Worm (Caenorhabditis elegans) whole organism, late embryonic: Measurements from ENCODE around the gene C07B5.8.

Experiments
- C38D4.7 ChIP-seq: fragments of 200-800 bp; sonication (Bioruptor generic); optimal IDR thresholded peaks from 2 replicates; lab custom pipeline; 2018; ENCODE audit warnings: mild to moderate bottlenecking, missing genetic modification characterization, moderate library complexity, missing compliant biosample characterization
- F13H6.1 ChIP-seq: sonication (generic microtip); optimal IDR thresholded peaks from 2 replicates; lab custom pipeline; 2016; ENCODE audit warnings: missing genetic modification characterization, missing compliant biosample characterization
- K02D7.2 ChIP-seq: sonication (generic microtip); optimal IDR thresholded peaks from 2 replicates; lab custom pipeline; 2017; ENCODE audit warnings: mild to moderate bottlenecking, missing genetic modification characterization, missing compliant biosample characterization
- Y22D7AL.16 ChIP-seq: sonication (generic microtip); optimal IDR thresholded peaks from 2 replicates; lab custom pipeline; 2016; ENCODE audit warnings: missing genetic modification characterization, missing compliant biosample characterization
- ama-1 ChIP-seq: fragments of 150-350 bp; optimal IDR thresholded peaks from 2 replicates; lab custom pipeline; 2014
- ceh-14 ChIP-seq: sonication (generic microtip); optimal IDR thresholded peaks from 2 replicates; lab custom pipeline; 2016; ENCODE audit warnings: missing genotype, missing genetic modification characterization, missing compliant biosample characterization
- ceh-19 ChIP-seq: fragments of 200-800 bp; sonication (Bioruptor generic); optimal IDR thresholded peaks from 2 replicates; lab custom pipeline; 2018; ENCODE audit warnings: mild to moderate bottlenecking, missing genetic modification characterization, missing compliant biosample characterization
- ceh-2 ChIP-seq: sonication (generic microtip); optimal IDR thresholded peaks from 2 replicates; lab custom pipeline; 2016; ENCODE audit warnings: missing genotype, missing genetic modification characterization, missing compliant biosample characterization
- ceh-22 ChIP-seq: sonication (generic microtip); optimal IDR thresholded peaks from 2 replicates; lab custom pipeline; 2017; ENCODE audit warnings: missing biosample characterization, missing genetic modification characterization
- ceh-30 ChIP-seq: fragments of 150-350 bp; optimal IDR thresholded peaks from 2 replicates; lab custom pipeline; 2014; ENCODE audit warnings: missing biosample characterization, missing genetic modification characterization
- ceh-31 ChIP-seq: sonication (generic microtip); optimal IDR thresholded peaks from 2 replicates; lab custom pipeline; 2016; ENCODE audit warnings: missing genetic modification characterization, missing compliant biosample characterization
- ceh-34 ChIP-seq: sonication (generic microtip); optimal IDR thresholded peaks from 2 replicates; lab custom pipeline; 2016; ENCODE audit warnings: mild to moderate bottlenecking, missing genetic modification characterization, missing compliant biosample characterization
- ceh-48 ChIP-seq: sonication (generic microtip); optimal IDR thresholded peaks from 2 replicates; lab custom pipeline; 2016; ENCODE audit warnings: missing genetic modification characterization, inconsistent platforms, missing compliant biosample characterization
- ceh-9 ChIP-seq: sonication (generic microtip); optimal IDR thresholded peaks from 2 replicates; lab custom pipeline; 2016; ENCODE audit warnings: mild to moderate bottlenecking, missing genetic modification characterization, inconsistent platforms, missing compliant biosample characterization
- elt-4 ChIP-seq: sonication (generic microtip); optimal IDR thresholded peaks from 2 replicates; lab custom pipeline; 2016; ENCODE audit warnings: missing genetic modification characterization, missing compliant biosample characterization
- eyg-1 ChIP-seq: sonication (generic microtip); optimal IDR thresholded peaks from 2 replicates; lab custom pipeline; 2016; ENCODE audit warnings: missing genotype, missing genetic modification characterization, missing compliant biosample characterization
- fax-1 ChIP-seq: sonication (generic microtip); optimal IDR thresholded peaks from 2 replicates; lab custom pipeline; 2016; ENCODE audit warnings: missing genotype, missing genetic modification characterization, missing compliant biosample characterization
- gmeb-2 ChIP-seq: sonication (generic microtip); optimal IDR thresholded peaks from 2 replicates; lab custom pipeline; 2016; ENCODE audit warnings: missing genetic modification characterization, inconsistent platforms, missing compliant biosample characterization
- hlh-13 ChIP-seq: fragments of 200-800 bp; sonication (Bioruptor generic); optimal IDR thresholded peaks from 2 replicates; lab custom pipeline; 2018; ENCODE audit warnings: mild to moderate bottlenecking, missing genetic modification characterization, missing compliant biosample characterization
- hlh-15 ChIP-seq: sonication (generic microtip); optimal IDR thresholded peaks from 2 replicates; lab custom pipeline; 2016; ENCODE audit warnings: missing genetic modification characterization, missing compliant biosample characterization
- hlh-30 ChIP-seq: sonication (generic microtip); optimal IDR thresholded peaks from 2 replicates; lab custom pipeline; 2017; ENCODE audit warnings: antibody characterized with exemption, missing genetic modification characterization, missing compliant biosample characterization; ENCODE audit not compliant: insufficient read depth
- hlh-8 ChIP-seq: sonication (generic microtip); optimal IDR thresholded peaks from 2 replicates; lab custom pipeline; 2016; ENCODE audit warnings: missing genotype, missing genetic modification characterization, missing compliant biosample characterization
- madf-2 ChIP-seq: sonication (generic microtip); optimal IDR thresholded peaks from 2 replicates; lab custom pipeline; 2017; ENCODE audit warnings: missing genetic modification characterization, missing compliant biosample characterization
- mec-3 ChIP-seq: sonication (generic microtip); optimal IDR thresholded peaks from 2 replicates; lab custom pipeline; 2016; ENCODE audit warnings: borderline replicate concordance, missing genetic modification characterization, missing compliant biosample characterization
- nfya-1 ChIP-seq: sonication (generic microtip); optimal IDR thresholded peaks from 2 replicates; lab custom pipeline; 2017; ENCODE audit warnings: missing genetic modification characterization, mild to moderate bottlenecking, missing compliant biosample characterization, antibody characterized with exemption, moderate library complexity
- nhr-232 ChIP-seq: sonication (generic microtip); optimal IDR thresholded peaks from 2 replicates; lab custom pipeline; 2016; ENCODE audit warnings: missing genetic modification characterization, missing compliant biosample characterization
- npax-4 ChIP-seq: sonication (generic microtip); optimal IDR thresholded peaks from 2 replicates; lab custom pipeline; 2016; ENCODE audit warnings: missing genetic modification characterization, missing compliant biosample characterization
- odd-2 ChIP-seq: sonication (generic microtip); optimal IDR thresholded peaks from 2 replicates; lab custom pipeline; 2017; ENCODE audit warnings: antibody characterized with exemption, mild to moderate bottlenecking, missing genetic modification characterization, missing compliant biosample characterization
- pag-3 ChIP-seq: sonication (generic microtip); optimal IDR thresholded peaks from 2 replicates; lab custom pipeline; 2016; ENCODE audit warnings: missing compliant biosample characterization, missing genetic modification characterization, borderline replicate concordance
- pha-2 ChIP-seq: sonication (generic microtip); optimal IDR thresholded peaks from 2 replicates; lab custom pipeline; 2017; ENCODE audit warnings: mild to moderate bottlenecking, missing genetic modification characterization, missing compliant biosample characterization
- pqm-1 ChIP-seq: sonication (generic microtip); optimal IDR thresholded peaks from 2 replicates; lab custom pipeline; 2016; ENCODE audit warnings: missing genetic modification characterization, missing compliant biosample characterization
- pros-1 ChIP-seq: fragments of 150-350 bp; optimal IDR thresholded peaks from 2 replicates; lab custom pipeline; 2014; ENCODE audit warnings: missing biosample characterization, missing genetic modification reagents, missing genetic modification characterization
- ref-2 ChIP-seq: sonication (generic microtip); optimal IDR thresholded peaks from 2 replicates; lab custom pipeline; 2016; ENCODE audit warnings: missing genetic modification characterization, missing compliant biosample characterization
- sox-4 ChIP-seq: sonication (generic microtip); optimal IDR thresholded peaks from 2 replicates; lab custom pipeline; 2017; ENCODE audit warnings: mild to moderate bottlenecking, missing genetic modification characterization, inconsistent platforms, missing compliant biosample characterization
- syd-9 ChIP-seq: sonication (generic microtip); optimal IDR thresholded peaks from 2 replicates; lab custom pipeline; 2016; ENCODE audit warnings: mild to moderate bottlenecking, missing genetic modification characterization, moderate library complexity, missing compliant biosample characterization
- tbx-7 ChIP-seq: sonication (generic microtip); optimal IDR thresholded peaks from 2 replicates; lab custom pipeline; 2016; ENCODE audit warnings: missing genotype, missing genetic modification characterization, missing compliant biosample characterization
- unc-55 ChIP-seq: sonication (generic microtip); optimal IDR thresholded peaks from 2 replicates; lab custom pipeline; 2017; ENCODE audit warnings: missing biosample characterization, missing genetic modification reagents, missing genetic modification characterization
- unc-86 ChIP-seq: sonication (generic microtip); optimal IDR thresholded peaks from 2 replicates; lab custom pipeline; 2016; ENCODE audit warnings: missing genetic modification characterization, missing compliant biosample characterization
- zip-5 ChIP-seq: sonication (generic microtip); optimal IDR thresholded peaks from 2 replicates; lab custom pipeline; 2016; ENCODE audit warnings: missing genetic modification characterization, missing compliant biosample characterization
- ztf-16 ChIP-seq: sonication (generic microtip); optimal IDR thresholded peaks from 2 replicates; lab custom pipeline; 2017; ENCODE audit warnings: missing genetic modification characterization, missing compliant biosample characterization

The C07B5.8 gene

DNA sequence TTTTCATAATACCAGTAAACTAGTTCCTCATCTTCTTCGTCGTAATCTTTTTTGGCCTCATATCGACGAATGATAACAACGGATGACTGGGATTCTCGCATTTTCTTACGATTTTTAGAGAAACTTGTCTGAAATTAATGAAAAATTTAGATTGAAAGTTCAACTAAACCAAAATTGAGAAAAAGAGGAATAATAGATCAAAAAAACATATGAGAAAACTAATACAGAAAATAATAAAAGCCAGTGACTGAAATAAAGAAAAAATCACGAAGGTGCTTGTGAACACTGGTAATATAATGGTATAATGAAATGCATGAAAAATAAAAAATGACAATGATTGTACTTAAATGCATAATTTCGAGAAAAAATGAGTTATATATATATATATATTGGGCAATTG is at the start of gene C07B5.8:
TSS of gene C07B5.8 (minus strand) at position 101 of the 400 bp plus-strand sequence.
- TF ChIP-seq ceh-31 (tag; lab: Kevin White, UChicago) (no peak), elt-4 (tag; lab: Kevin White, UChicago) (no peak), unc-55 (GFP tag; lab: Kevin White, UChicago) (no peak), pag-3 (tag; lab: Kevin White, UChicago) (no peak), unc-86 (tag; lab: Kevin White, UChicago) (no peak), syd-9 (tag; lab: Kevin White, UChicago) (no peak), zip-5 (tag; lab: Kevin White, UChicago) (no peak), fax-1 (tag; lab: Kevin White, UChicago) (no peak), nhr-232 (tag; lab: Kevin White, UChicago) (no peak), sox-4 (tag; lab: Kevin White, UChicago) (no peak), hlh-30 (tag; lab: Kevin White, UChicago) (no peak), npax-4 (tag; lab: Kevin White, UChicago) (no peak), pros-1 (tag; lab: Kevin White, UChicago) (no peak), ceh-14 (tag; lab: Kevin White, UChicago) (no peak)

- TF ChIP-seq K02D7.2 (tag; lab: Kevin White, UChicago) (no peak), pros-1 (tag; lab: Kevin White, UChicago) (no peak), ceh-22 (tag; lab: Kevin White, UChicago) (no peak), nfya-1 (no peak), elt-4 (tag; lab: Kevin White, UChicago) (no peak), pha-2 (tag; lab: Kevin White, UChicago) (no peak), ceh-48 (tag; lab: Kevin White, UChicago) (no peak), hlh-8 (tag; lab: Kevin White, UChicago) (no peak), ama-1 (lab: Kevin White, UChicago) (no peak), ceh-30 (tag; lab: Kevin White, UChicago) (no peak), C38D4.7 (GFP tag; lab: Kevin White, UChicago) (no peak), odd-2 (tag; lab: Kevin White, UChicago) (no peak), hlh-15 (no peak), Y22D7AL.16 (tag; lab: Kevin White, UChicago) (no peak)
Measured at ce11 chrX:9585584-9586166, 49.1 kb upstream of the C07B5.8 start.

DNA sequence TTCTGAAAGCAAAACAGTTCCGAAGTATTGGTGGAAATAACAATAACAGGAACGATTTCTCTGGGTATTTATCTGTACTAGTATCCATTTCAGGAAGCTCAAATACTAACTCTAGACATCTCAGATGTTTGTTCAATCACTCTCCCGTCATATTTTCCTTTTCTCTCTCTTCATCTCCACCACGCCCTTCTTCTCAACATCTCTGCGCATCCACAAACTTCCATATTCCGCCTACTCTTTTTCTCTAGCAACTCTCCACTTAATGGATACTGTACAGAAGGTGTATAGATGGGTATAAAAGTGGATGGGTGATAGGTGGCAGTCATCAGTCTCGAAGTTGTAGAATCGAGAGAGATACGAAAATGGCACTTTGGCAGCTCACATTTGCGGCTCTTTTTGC is 47.8 kb upstream of the C07B5.8 start, which contains the start of gene gpx-5:
TSS of gene gpx-5 (plus strand) at position 336 of the 400 bp plus-strand sequence.
- TF ChIP-seq ceh-31 (tag; lab: Kevin White, UChicago) (no peak), tbx-7 (tag; lab: Kevin White, UChicago) (no peak), madf-2 (tag; lab: Kevin White, UChicago) (no peak), C38D4.7 (GFP tag; lab: Kevin White, UChicago) (no peak)

DNA sequence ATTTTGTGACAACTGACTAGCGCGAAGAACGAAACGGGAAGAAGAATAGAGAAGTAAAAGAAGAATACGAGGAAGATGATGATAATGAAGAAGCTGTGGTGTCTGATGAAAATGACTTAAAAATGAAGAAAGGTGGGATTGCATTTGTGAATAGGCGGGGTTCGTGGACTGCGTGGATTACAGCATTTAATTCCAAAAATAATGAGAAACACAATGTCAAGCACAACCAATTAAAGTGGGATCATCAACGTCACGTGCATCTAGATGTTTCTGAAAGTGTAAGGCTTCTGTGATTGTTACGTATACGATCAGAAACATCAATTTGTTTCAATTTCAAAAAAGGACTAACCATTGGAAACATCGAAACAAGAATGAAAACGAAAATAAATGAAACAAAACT is 40.4 kb upstream of the C07B5.8 start, which contains the start of gene glb-17:
TSS of gene glb-17 (minus strand) at position 101 of the 400 bp plus-strand sequence.
- TF ChIP-seq ztf-16 (tag; lab: Kevin White, UChicago) (no peak), ceh-9 (tag; lab: Kevin White, UChicago) (no peak), gmeb-2 (tag; lab: Kevin White, UChicago) (no peak), ceh-34 (tag; lab: Kevin White, UChicago) (no peak), ceh-19 (no peak), mec-3 (tag; lab: Kevin White, UChicago) (no peak), ceh-2 (no peak), Y22D7AL.16 (tag; lab: Kevin White, UChicago) (no peak), ceh-48 (tag; lab: Kevin White, UChicago) (no peak), ref-2 (no peak), elt-4 (tag; lab: Kevin White, UChicago) (no peak), fax-1 (tag; lab: Kevin White, UChicago) (no peak), ceh-30 (tag; lab: Kevin White, UChicago) (no peak), F13H6.1 (tag; lab: Kevin White, UChicago) (no peak), hlh-13 (GFP tag; lab: Kevin White, UChicago) (no peak), eyg-1 (no peak), pqm-1 (tag; lab: Kevin White, UChicago) (no peak), pag-3 (tag; lab: Kevin White, UChicago) (no peak), ceh-14 (tag; lab: Kevin White, UChicago) (no peak), hlh-8 (tag; lab: Kevin White, UChicago) (no peak)
